Worm (Caenorhabditis elegans) whole organism, L2 larva: Measurements from ENCODE around the gene F58B3.4.

Source experiments
- C34F6.9 ChIP-seq: fragments of 150-350 bp; optimal IDR thresholded peaks from 2 replicates; lab custom pipeline; 2014; ENCODE audit warnings: missing biosample characterization, missing genetic modification characterization
- F13H6.1 ChIP-seq: sonication (generic microtip); optimal IDR thresholded peaks from 2 replicates; lab custom pipeline; 2016; ENCODE audit warnings: missing genetic modification characterization, missing compliant biosample characterization
- R02D3.7 ChIP-seq: fragments of 150-350 bp; optimal IDR thresholded peaks from 2 replicates; lab custom pipeline; 2014; ENCODE audit warnings: missing biosample characterization, missing genetic modification characterization
- Y55F3AM.14 ChIP-seq: fragments of 200-800 bp; sonication (Bioruptor generic); optimal IDR thresholded peaks from 2 replicates; lab custom pipeline; 2018; ENCODE audit warnings: mild to moderate bottlenecking, missing genetic modification characterization, missing compliant biosample characterization
- alr-1 ChIP-seq: fragments of 150-350 bp; optimal IDR thresholded peaks from 2 replicates; lab custom pipeline; 2014; ENCODE audit warnings: missing biosample characterization, missing genetic modification characterization
- aly-2 ChIP-seq: fragments of 150-350 bp; optimal IDR thresholded peaks from 2 replicates; lab custom pipeline; 2014; ENCODE audit warnings: missing biosample characterization, missing genetic modification characterization
- ama-1 ChIP-seq: fragments of 150-350 bp; optimal IDR thresholded peaks from 2 replicates; lab custom pipeline; 2018; ENCODE audit warnings: inconsistent platforms
- blmp-1 ChIP-seq: sonication (generic microtip); optimal IDR thresholded peaks from 2 replicates; lab custom pipeline; 2017; ENCODE audit warnings: missing genetic modification characterization, mild to moderate bottlenecking, missing compliant biosample characterization, antibody characterized with exemption, moderate library complexity; ENCODE audit not compliant: insufficient read depth
- ceh-16 ChIP-seq: fragments of 150-350 bp; optimal IDR thresholded peaks from 2 replicates; lab custom pipeline; 2014; ENCODE audit warnings: missing biosample characterization, missing genetic modification characterization
- ceh-82 ChIP-seq: fragments of 150-350 bp; optimal IDR thresholded peaks from 2 replicates; lab custom pipeline; 2014; ENCODE audit warnings: missing biosample characterization, missing genetic modification characterization
- crh-2 ChIP-seq: sonication (generic microtip); optimal IDR thresholded peaks from 2 replicates; lab custom pipeline; 2017; ENCODE audit warnings: missing biosample characterization, missing genetic modification characterization
- dmd-4 ChIP-seq: sonication (generic microtip); optimal IDR thresholded peaks from 2 replicates; lab custom pipeline; 2017; ENCODE audit warnings: missing biosample characterization, missing genetic modification characterization
- egl-27 ChIP-seq: sonication (generic microtip); optimal IDR thresholded peaks from 3 replicates; lab custom pipeline; 2017; ENCODE audit warnings: missing biosample characterization, missing genetic modification reagents, missing genetic modification characterization
- elt-1 ChIP-seq: fragments of 150-350 bp; optimal IDR thresholded peaks from 2 replicates; lab custom pipeline; 2014; ENCODE audit warnings: missing biosample characterization, missing genetic modification characterization
- elt-3 ChIP-seq: sonication (generic microtip); optimal IDR thresholded peaks from 2 replicates; lab custom pipeline; 2017; ENCODE audit warnings: missing biosample characterization, missing genetic modification characterization
- fos-1 ChIP-seq: fragments of 150-350 bp; optimal IDR thresholded peaks from 2 replicates; lab custom pipeline; 2014; ENCODE audit warnings: missing biosample characterization, missing genetic modification characterization
- gmeb-1 ChIP-seq: fragments of 150-350 bp; optimal IDR thresholded peaks from 2 replicates; lab custom pipeline; 2014; ENCODE audit warnings: missing biosample characterization, missing genetic modification characterization
- lin-11 ChIP-seq: fragments of 150-350 bp; sonication (generic microtip); optimal IDR thresholded peaks from 2 replicates; lab custom pipeline; 2014; ENCODE audit warnings: missing biosample characterization, missing genetic modification characterization, inconsistent platforms, mixed read lengths
- lin-13 ChIP-seq: fragments of 150-350 bp; optimal IDR thresholded peaks from 2 replicates; lab custom pipeline; 2014; ENCODE audit warnings: missing biosample characterization, missing genetic modification reagents, missing genetic modification characterization
- lin-39 ChIP-seq: fragments of 150-350 bp; optimal IDR thresholded peaks from 2 replicates; lab custom pipeline; 2014; ENCODE audit warnings: missing biosample characterization, missing genetic modification reagents, missing genetic modification characterization
- lsy-2 ChIP-seq, 2 experiments: fragments of 150-350 bp in 1 of 2; sonication (generic microtip) in 1 of 2; optimal IDR thresholded peaks; 2 replicates each; lab custom pipeline; 2014 to 2017; ENCODE audit warnings: missing biosample characterization in 2 of 2, missing genetic modification characterization in 2 of 2
- mab-5 ChIP-seq: fragments of 150-350 bp; optimal IDR thresholded peaks from 2 replicates; lab custom pipeline; 2014; ENCODE audit warnings: missing biosample characterization, missing genetic modification characterization
- mbf-1 ChIP-seq: sonication (generic microtip); optimal IDR thresholded peaks from 2 replicates; lab custom pipeline; 2017; ENCODE audit warnings: missing biosample characterization, missing genetic modification characterization
- mdl-1 ChIP-seq, 2 experiments: fragments of 150-350 bp in 1 of 2; sonication (generic microtip) in 1 of 2; optimal IDR thresholded peaks; 2 replicates each; lab custom pipeline; 2017; ENCODE audit warnings: missing biosample characterization in 2 of 2, missing genetic modification characterization in 2 of 2
- nhr-10 ChIP-seq: sonication (generic microtip); optimal IDR thresholded peaks from 2 replicates; lab custom pipeline; 2017; ENCODE audit warnings: missing biosample characterization, missing genetic modification characterization
- nhr-129 ChIP-seq: fragments of 150-350 bp; optimal IDR thresholded peaks from 2 replicates; lab custom pipeline; 2014; ENCODE audit warnings: missing biosample characterization, missing genetic modification characterization
- nhr-21 ChIP-seq: fragments of 150-350 bp; optimal IDR thresholded peaks from 2 replicates; lab custom pipeline; 2014; ENCODE audit warnings: missing biosample characterization, missing genetic modification characterization
- nhr-23 ChIP-seq: fragments of 150-350 bp; optimal IDR thresholded peaks from 2 replicates; lab custom pipeline; 2014; ENCODE audit warnings: missing biosample characterization, missing genetic modification reagents, missing genetic modification characterization
- nhr-237 ChIP-seq: fragments of 150-350 bp; optimal IDR thresholded peaks from 2 replicates; lab custom pipeline; 2014; ENCODE audit warnings: missing biosample characterization, missing genetic modification characterization
- nhr-25 ChIP-seq: fragments of 150-350 bp; sonication (generic microtip); optimal IDR thresholded peaks from 3 replicates; lab custom pipeline; 2014; ENCODE audit warnings: missing biosample characterization, missing genetic modification characterization
- nhr-6 ChIP-seq: fragments of 150-350 bp; optimal IDR thresholded peaks from 2 replicates; lab custom pipeline; 2014; ENCODE audit warnings: missing biosample characterization, missing genetic modification characterization
- nhr-77 ChIP-seq: fragments of 150-350 bp; optimal IDR thresholded peaks from 2 replicates; lab custom pipeline; 2014; ENCODE audit warnings: missing biosample characterization, missing genetic modification characterization
- sem-4 ChIP-seq: fragments of 150-350 bp; optimal IDR thresholded peaks from 2 replicates; lab custom pipeline; 2014; ENCODE audit warnings: missing biosample characterization, missing genetic modification reagents, missing genetic modification characterization
- sma-3 ChIP-seq: sonication (generic microtip); optimal IDR thresholded peaks from 2 replicates; lab custom pipeline; 2016; ENCODE audit warnings: missing genetic modification reagents, missing genetic modification characterization, missing compliant biosample characterization
- sma-9 ChIP-seq, 2 experiments: fragments of 150-350 bp in 1 of 2; sonication (generic microtip) in 1 of 2; optimal IDR thresholded peaks; 2 replicates each; lab custom pipeline; 2014 to 2016; ENCODE audit warnings: missing genetic modification characterization in 2 of 2, mild to moderate bottlenecking in 1 of 2, missing biosample characterization in 1 of 2, missing compliant biosample characterization in 1 of 2, missing genetic modification reagents in 1 of 2, moderate library complexity in 1 of 2
- snpc-4 ChIP-seq: fragments of 150-350 bp; optimal IDR thresholded peaks from 2 replicates; lab custom pipeline; 2014; ENCODE audit warnings: missing biosample characterization, missing genetic modification characterization
- unc-39 ChIP-seq: fragments of 150-350 bp; optimal IDR thresholded peaks from 2 replicates; lab custom pipeline; 2014; ENCODE audit warnings: missing biosample characterization, missing genetic modification characterization
- unc-55 ChIP-seq: fragments of 150-350 bp; sonication (generic microtip); optimal IDR thresholded peaks from 3 replicates; lab custom pipeline; 2014; ENCODE audit warnings: missing biosample characterization, missing genetic modification reagents, missing genetic modification characterization
- zag-1 ChIP-seq: fragments of 150-350 bp; optimal IDR thresholded peaks from 2 replicates; lab custom pipeline; 2014; ENCODE audit warnings: missing biosample characterization, missing genetic modification characterization
- ztf-1 ChIP-seq: fragments of 200-800 bp; sonication (Bioruptor generic); conservative IDR thresholded peaks from 2 replicates; pipeline ENCODE4 v1.3.6; 2022; ENCODE audit warnings: missing genetic modification characterization, missing compliant biosample characterization
- ztf-11 ChIP-seq: sonication (generic microtip); optimal IDR thresholded peaks from 2 replicates; lab custom pipeline; 2017; ENCODE audit warnings: missing biosample characterization, missing genetic modification characterization
- ztf-4 ChIP-seq: fragments of 150-350 bp; optimal IDR thresholded peaks from 2 replicates; lab custom pipeline; 2014; ENCODE audit warnings: missing biosample characterization, missing genetic modification characterization

F58B3.4 gene

ce11 chrIV:11599717-11600116, 31.9 kb downstream of the F58B3.4 start:
- TF ChIP-seq ceh-16 (tag; lab: Kevin White, UChicago), result peak; percentile 7
- peak; percentile 47 for TF ChIP-seq elt-1 (tag; lab: Kevin White, UChicago)
- no peak for TF ChIP-seq C34F6.9 (tag; lab: Kevin White, UChicago)
- no peak for TF ChIP-seq fos-1
- TF ChIP-seq nhr-6 (tag; lab: Kevin White, UChicago), result no peak
- TF ChIP-seq alr-1 (tag; lab: Kevin White, UChicago), result no peak
- no peak for TF ChIP-seq mdl-1 (tag; optimal IDR thresholded peaks at IDR 0.05; lab: Kevin White, UChicago)
- TF ChIP-seq lsy-2 (tag; optimal IDR thresholded peaks at IDR 0.05; lab: Kevin White, UChicago), result no peak
- TF ChIP-seq unc-39 (tag; lab: Kevin White, UChicago), result no peak

ce11 chrIV:11597079-11597478, 34.6 kb downstream of the F58B3.4 start:
- TF ChIP-seq nhr-77 (tag; lab: Kevin White, UChicago), result no peak
- no peak for TF ChIP-seq unc-55
- no peak for TF ChIP-seq ztf-11
- TF ChIP-seq lin-11 (tag; lab: Kevin White, UChicago), result no peak
- no peak for TF ChIP-seq ceh-16 (tag; lab: Kevin White, UChicago)
- TF ChIP-seq nhr-129 (tag; lab: Kevin White, UChicago), result no peak
- TF ChIP-seq unc-39 (tag; lab: Kevin White, UChicago), result no peak
- TF ChIP-seq ama-1 (lab: Kevin White, UChicago), result no peak
- no peak for TF ChIP-seq blmp-1 (tag; lab: Kevin White, UChicago)
- TF ChIP-seq lin-13, result no peak

- TF ChIP-seq elt-3 (tag; lab: Kevin White, UChicago) (no peak), nhr-77 (tag; lab: Kevin White, UChicago) (no peak), lin-13 (peak; percentile 27), C34F6.9 (tag; lab: Kevin White, UChicago) (peak; percentile 48), sma-3 (GFP tag; lab: Kevin White, UChicago) (no peak), fos-1 (peak; percentile 23), nhr-237 (tag; lab: Kevin White, UChicago) (no peak), lsy-2 (tag; optimal IDR thresholded peaks at IDR 0.05; lab: Kevin White, UChicago) (peak; percentile 29 to 59), Y55F3AM.14 (GFP tag; lab: Kevin White, UChicago) (peak; percentile 4), ztf-11 (no peak), unc-55 (peak; percentile 34), R02D3.7 (tag; lab: Kevin White, UChicago) (no peak), zag-1 (peak; percentile 25), nhr-23 (tag; lab: Kevin White, UChicago) (no peak), ama-1 (lab: Kevin White, UChicago) (peak; percentile 99), alr-1 (tag; lab: Kevin White, UChicago) (no peak), sem-4 (tag; lab: Kevin White, UChicago) (peak; percentile 61), ztf-1 (GFP tag; lab: Robert Waterston, UW) (no peak), blmp-1 (tag; lab: Kevin White, UChicago) (peak; percentile 30), mdl-1 (tag; optimal IDR thresholded peaks at IDR 0.05; lab: Kevin White, UChicago) (peak in 1 of 2 experiments; percentile 57), nhr-21 (tag; lab: Kevin White, UChicago) (peak; percentile 47), crh-2 (peak; percentile 76), sma-9 (GFP tag; optimal IDR thresholded peaks at IDR 0.05; lab: Kevin White, UChicago) (peak; percentile 60), sma-9 (tag; optimal IDR thresholded peaks at IDR 0.05; lab: Kevin White, UChicago) (no peak), F13H6.1 (tag; lab: Kevin White, UChicago) (peak; percentile 63), nhr-129 (tag; lab: Kevin White, UChicago) (peak; percentile 44)
- TF ChIP-seq, all 48 proteins: peak for 16
Observed at ce11 chrIV:11594191-11594673, 37.4 kb downstream of the F58B3.4 start, which contains the start of gene mig-38. TSS of gene mig-38 (plus strand) at chrIV:11594244.

- TF ChIP-seq nhr-6 (tag; lab: Kevin White, UChicago) (peak; percentile 93), unc-39 (tag; lab: Kevin White, UChicago) (peak; percentile 13), Y55F3AM.14 (GFP tag; lab: Kevin White, UChicago) (no peak), snpc-4 (tag; lab: Kevin White, UChicago) (peak; percentile 63), ceh-82 (tag; lab: Kevin White, UChicago) (no peak), mbf-1 (tag; lab: Kevin White, UChicago) (no peak), C34F6.9 (tag; lab: Kevin White, UChicago) (peak; percentile 88), nhr-237 (tag; lab: Kevin White, UChicago) (no peak), lin-39 (no peak), nhr-23 (tag; lab: Kevin White, UChicago) (no peak), F13H6.1 (tag; lab: Kevin White, UChicago) (peak; percentile 95), mab-5 (tag; lab: Kevin White, UChicago) (peak; percentile 53), egl-27 (tag; lab: Kevin White, UChicago) (peak; percentile 51), ztf-1 (GFP tag; lab: Robert Waterston, UW) (0 out of 2 replicates have a peak, but pooled peaks have one; percentile 16), ztf-4 (tag; lab: Kevin White, UChicago) (peak; percentile 94), aly-2 (tag; lab: Kevin White, UChicago) (no peak), lin-13 (peak; percentile 67), nhr-25 (peak; percentile 85), gmeb-1 (peak; percentile 65), nhr-10 (peak; percentile 36), unc-55 (peak; percentile 84), dmd-4 (no peak), mdl-1 (tag; optimal IDR thresholded peaks at IDR 0.05; lab: Kevin White, UChicago) (peak; percentile 23 to 80), sma-3 (GFP tag; lab: Kevin White, UChicago) (peak; percentile 75)
Observed at ce11 chrIV:11593415-11594190, 38.0 kb downstream of the F58B3.4 start, which contains the start of gene F40F11.3. TSS of gene F40F11.3 (minus strand) at chrIV:11594003.
